Worm (Caenorhabditis elegans) whole organism, L1 larva: ENCODE results near the gene nhr-90.

Source experiments
- C04F5.9 ChIP-seq: sonication (generic microtip); optimal IDR thresholded peaks from 2 replicates; lab custom pipeline; 2016; ENCODE audit warnings: missing genetic modification characterization, missing compliant biosample characterization
- C16A3.4 ChIP-seq: fragments of 150-350 bp; optimal IDR thresholded peaks from 2 replicates; lab custom pipeline; 2014; ENCODE audit warnings: missing biosample characterization, missing genetic modification characterization
- F16B12.6 ChIP-seq: fragments of 150-350 bp; optimal IDR thresholded peaks from 2 replicates; lab custom pipeline; 2014; ENCODE audit warnings: missing biosample characterization, missing genetic modification characterization
- aha-1 ChIP-seq: fragments of 150-350 bp; optimal IDR thresholded peaks from 2 replicates; lab custom pipeline; 2014; ENCODE audit warnings: missing biosample characterization, missing genetic modification characterization
- alr-1 ChIP-seq: fragments of 200-800 bp; sonication (Bioruptor generic); optimal IDR thresholded peaks from 2 replicates; lab custom pipeline; 2018; ENCODE audit warnings: borderline replicate concordance, mild to moderate bottlenecking, missing genetic modification characterization, missing compliant biosample characterization
- blmp-1 ChIP-seq: fragments of 150-350 bp; optimal IDR thresholded peaks from 2 replicates; lab custom pipeline; 2014; ENCODE audit warnings: missing biosample characterization, missing genetic modification characterization
- ceh-8 ChIP-seq: fragments of 200-800 bp; sonication (Bioruptor generic); optimal IDR thresholded peaks from 2 replicates; lab custom pipeline; 2018; ENCODE audit warnings: mild to moderate bottlenecking, missing genetic modification characterization, moderate library complexity, missing compliant biosample characterization
- ces-1 ChIP-seq: fragments of 150-350 bp; optimal IDR thresholded peaks from 2 replicates; lab custom pipeline; 2014; ENCODE audit warnings: missing biosample characterization, missing genetic modification reagents, missing genetic modification characterization
- dpl-1 ChIP-seq, 3 experiments: fragments of 150-350 bp in 2 of 3; sonication (generic microtip) in 1 of 3; optimal IDR thresholded peaks; 2 replicates each; lab custom pipeline; 2014 to 2017; ENCODE audit warnings: missing biosample characterization in 3 of 3, missing genetic modification characterization in 3 of 3, missing genetic modification reagents in 3 of 3
- efl-1 ChIP-seq, 4 experiments: fragments of 150-350 bp; optimal IDR thresholded peaks in 3 of 4; peaks in 1 of 4; 1 replicate in 1 of 4; 2 replicates in 3 of 4; lab custom pipeline; 2014; ENCODE audit warnings: missing biosample characterization in 2 of 4, missing genetic modification characterization in 2 of 4, missing genetic modification reagents in 2 of 4
- elt-3 ChIP-seq, 6 experiments: fragments of 150-350 bp in 1 of 6; sonication (generic microtip); optimal IDR thresholded peaks; 2 replicates each; lab custom pipeline; 2017 to 2018; ENCODE audit warnings: missing biosample characterization in 6 of 6, missing genetic modification characterization in 6 of 6, inconsistent platforms in 1 of 6
- fkh-4 ChIP-seq: sonication (generic microtip); optimal IDR thresholded peaks from 2 replicates; lab custom pipeline; 2016; ENCODE audit warnings: missing compliant biosample characterization, missing genetic modification characterization, borderline replicate concordance
- fkh-8 ChIP-seq: sonication (generic microtip); optimal IDR thresholded peaks from 2 replicates; lab custom pipeline; 2016; ENCODE audit warnings: mild to moderate bottlenecking, missing genetic modification characterization, missing compliant biosample characterization
- grh-1 ChIP-seq: fragments of 200-800 bp; sonication (Bioruptor generic); IDR thresholded peaks from 2 replicates; pipeline ENCODE4 v1.3.6; 2022; ENCODE audit warnings: missing genetic modification reagents, missing genetic modification characterization, missing compliant biosample characterization
- hlh-4 ChIP-seq: sonication (generic microtip); optimal IDR thresholded peaks from 2 replicates; lab custom pipeline; 2016; ENCODE audit warnings: mild to moderate bottlenecking, missing genetic modification characterization, missing compliant biosample characterization
- isw-1 ChIP-seq: fragments of 200-800 bp; sonication (Bioruptor generic); IDR thresholded peaks from 2 replicates; pipeline ENCODE4 v1.3.6; 2022; ENCODE audit warnings: missing genetic modification characterization, missing compliant biosample characterization
- jun-1 ChIP-seq: fragments of 150-350 bp; optimal IDR thresholded peaks from 2 replicates; lab custom pipeline; 2014; ENCODE audit warnings: missing biosample characterization, missing genetic modification reagents, missing genetic modification characterization
- lin-15B ChIP-seq: fragments of 150-350 bp; sonication (generic microtip); optimal IDR thresholded peaks from 3 replicates; lab custom pipeline; 2014; ENCODE audit warnings: missing biosample characterization, missing genetic modification characterization
- lin-35 ChIP-seq, 2 experiments: fragments of 150-350 bp; optimal IDR thresholded peaks; 2 replicates each; lab custom pipeline; 2014; ENCODE audit warnings: missing biosample characterization in 2 of 2, missing genetic modification characterization in 2 of 2, missing genetic modification reagents in 2 of 2
- lin-39 ChIP-seq: fragments of 150-350 bp; optimal IDR thresholded peaks from 2 replicates; lab custom pipeline; 2014; ENCODE audit warnings: missing biosample characterization, missing genetic modification reagents, missing genetic modification characterization
- lsy-2 ChIP-seq, 2 experiments: fragments of 150-350 bp; optimal IDR thresholded peaks; 2 replicates each; lab custom pipeline; 2014; ENCODE audit warnings: missing biosample characterization in 2 of 2, missing genetic modification characterization in 2 of 2
- mdl-1 ChIP-seq, 2 experiments: fragments of 150-350 bp; optimal IDR thresholded peaks; 2 replicates each; lab custom pipeline; 2014 to 2017; ENCODE audit warnings: missing biosample characterization in 2 of 2, missing genetic modification characterization in 2 of 2, inconsistent platforms in 1 of 2
- mef-2 ChIP-seq: fragments of 150-350 bp; optimal IDR thresholded peaks from 2 replicates; lab custom pipeline; 2014; ENCODE audit warnings: missing biosample characterization, missing genetic modification characterization
- nhr-11 ChIP-seq: fragments of 150-350 bp; optimal IDR thresholded peaks from 2 replicates; lab custom pipeline; 2014; ENCODE audit warnings: missing biosample characterization, missing genetic modification characterization
- nhr-12 ChIP-seq: sonication (generic microtip); optimal IDR thresholded peaks from 2 replicates; lab custom pipeline; 2017; ENCODE audit warnings: missing biosample characterization, missing genetic modification characterization
- nhr-20 ChIP-seq: sonication (generic microtip); optimal IDR thresholded peaks from 2 replicates; lab custom pipeline; 2016; ENCODE audit warnings: mild to moderate bottlenecking, missing genetic modification characterization, missing compliant biosample characterization
- nhr-237 ChIP-seq: fragments of 150-350 bp; optimal IDR thresholded peaks from 2 replicates; lab custom pipeline; 2014; ENCODE audit warnings: missing biosample characterization, missing genetic modification characterization
- nhr-85 ChIP-seq: sonication (generic microtip); peaks from one replicate; lab custom pipeline; 2016; ENCODE audit warnings: missing genetic modification characterization, inconsistent platforms, missing compliant biosample characterization
- nhr-90 ChIP-seq: sonication (generic microtip); optimal IDR thresholded peaks from 2 replicates; lab custom pipeline; 2016; ENCODE audit warnings: mild to moderate bottlenecking, missing genetic modification characterization, missing compliant biosample characterization; ENCODE audit not compliant: poor library complexity
- pax-3 ChIP-seq: fragments of 200-800 bp; sonication (Bioruptor generic); optimal IDR thresholded peaks from 2 replicates; lab custom pipeline; 2018; ENCODE audit warnings: mild to moderate bottlenecking, missing genetic modification characterization, moderate library complexity, missing compliant biosample characterization
- skn-1 ChIP-seq: fragments of 150-350 bp; optimal IDR thresholded peaks from 2 replicates; lab custom pipeline; 2014; ENCODE audit warnings: missing biosample characterization, missing genetic modification characterization
- snpc-4 ChIP-seq: fragments of 150-350 bp; optimal IDR thresholded peaks from 2 replicates; lab custom pipeline; 2014; ENCODE audit warnings: missing biosample characterization, missing genetic modification characterization
- snu-23 ChIP-seq: sonication (generic microtip); optimal IDR thresholded peaks from 2 replicates; lab custom pipeline; 2016; ENCODE audit warnings: missing genetic modification characterization, missing compliant biosample characterization
- tbx-2 ChIP-seq: sonication (generic microtip); optimal IDR thresholded peaks from 2 replicates; lab custom pipeline; 2016; ENCODE audit warnings: missing genetic modification characterization, missing compliant biosample characterization
- tlp-1 ChIP-seq: fragments of 150-350 bp; optimal IDR thresholded peaks from 2 replicates; lab custom pipeline; 2014; ENCODE audit warnings: missing biosample characterization, missing genetic modification characterization
- unc-130 ChIP-seq: fragments of 150-350 bp; optimal IDR thresholded peaks from 2 replicates; lab custom pipeline; 2017; ENCODE audit warnings: missing biosample characterization, missing genetic modification characterization, inconsistent platforms
- unc-98 ChIP-seq: fragments of 200-800 bp; sonication (Bioruptor generic); IDR thresholded peaks from 2 replicates; pipeline ENCODE4 v1.3.6; 2022; ENCODE audit warnings: missing genetic modification characterization, missing compliant biosample characterization
- zip-4 ChIP-seq: fragments of 200-800 bp; sonication (Bioruptor generic); optimal IDR thresholded peaks from 2 replicates; lab custom pipeline; 2018; ENCODE audit warnings: mild to moderate bottlenecking, missing genetic modification characterization, moderate library complexity, missing compliant biosample characterization
- ztf-11 ChIP-seq, 2 experiments: sonication (generic microtip); optimal IDR thresholded peaks; 2 replicates each; lab custom pipeline; 2016 to 2017; ENCODE audit warnings: missing genetic modification characterization in 2 of 2, missing biosample characterization in 1 of 2, missing compliant biosample characterization in 1 of 2

Gene nhr-90

ce11 chrV:610217-610616, at the start of gene nhr-90:
Gene nhr-90 (plus strand): TSS chrV:610512.
- TF ChIP-seq skn-1 (tag; lab: Kevin White, UChicago) (peak; percentile 18), C16A3.4 (peak; percentile 5), lin-39 (tag; lab: Kevin White, UChicago) (no peak), ces-1 (GFP tag; lab: Kevin White, UChicago) (no peak), snu-23 (no peak), mef-2 (no peak), nhr-20 (tag; lab: Kevin White, UChicago) (peak; percentile 55), nhr-11 (tag; lab: Kevin White, UChicago) (no peak), lin-35 (GFP tag; optimal IDR thresholded peaks at IDR 0.05; lab: Kevin White, UChicago) (peak in 1 of 2 experiments; percentile 46), lsy-2 (tag; optimal IDR thresholded peaks at IDR 0.05; lab: Kevin White, UChicago) (no peak), tbx-2 (tag; lab: Kevin White, UChicago) (no peak), ceh-8 (GFP tag; lab: Kevin White, UChicago) (no peak), blmp-1 (tag; lab: Kevin White, UChicago) (peak; percentile 0), mdl-1 (tag; optimal IDR thresholded peaks at IDR 0.05; lab: Kevin White, UChicago) (no peak), lin-15B (tag; lab: Kevin White, UChicago) (no peak), fkh-8 (tag; lab: Kevin White, UChicago) (no peak), grh-1 (GFP tag; lab: Robert Waterston, UW) (no peak), efl-1 (optimal IDR thresholded peaks at IDR 0.05; lab: Kevin White, UChicago) (no peak), efl-1 (GFP tag; optimal IDR thresholded peaks at IDR 0.05 in 1 of 2; lab: Kevin White, UChicago) (peak in 1 of 2 experiments; percentile 46), hlh-4 (tag; lab: Kevin White, UChicago) (no peak), snpc-4 (no peak), nhr-85 (tag; lab: Kevin White, UChicago) (peak; percentile 72), nhr-12 (tag; lab: Kevin White, UChicago) (no peak), elt-3 (tag; optimal IDR thresholded peaks at IDR 0.05; lab: Kevin White, UChicago) (no peak)

- TF ChIP-seq unc-98 (GFP tag; lab: Robert Waterston, UW) (no peak), C04F5.9 (no peak), F16B12.6 (tag; lab: Kevin White, UChicago) (no peak), unc-130 (tag; lab: Kevin White, UChicago) (no peak)
- TF ChIP-seq, all 84 proteins: peak for 0
Observed at ce11 chrV:562834-563233, 47.5 kb upstream of the nhr-90 start, which contains the start of gene C14C6.2. Gene C14C6.2 (plus strand): TSS chrV:563134.

ce11 chrV:565984-566383, 44.3 kb upstream of the nhr-90 start, which contains the start of gene sri-73:
Gene sri-73 (minus strand): TSS chrV:566084.
- TF ChIP-seq lin-35 (GFP tag; optimal IDR thresholded peaks at IDR 0.05; lab: Kevin White, UChicago) (no peak), skn-1 (tag; lab: Kevin White, UChicago) (no peak), lin-39 (tag; lab: Kevin White, UChicago) (no peak), ztf-11 (tag; optimal IDR thresholded peaks at IDR 0.05; lab: Kevin White, UChicago) (no peak), snpc-4 (no peak), tlp-1 (tag; lab: Kevin White, UChicago) (no peak), isw-1 (GFP tag; lab: Robert Waterston, UW) (no peak), alr-1 (tag; lab: Kevin White, UChicago) (no peak), pax-3 (tag; lab: Kevin White, UChicago) (no peak), jun-1 (no peak), nhr-12 (tag; lab: Kevin White, UChicago) (no peak), nhr-90 (tag; lab: Kevin White, UChicago) (no peak), nhr-237 (tag; lab: Kevin White, UChicago) (no peak), aha-1 (tag; lab: Kevin White, UChicago) (no peak), zip-4 (GFP tag; lab: Kevin White, UChicago) (no peak)

ce11 chrV:568105-568504, 42.2 kb upstream of the nhr-90 start, which contains the start of gene sri-72:
Gene sri-72 (minus strand): TSS chrV:568205.
- TF ChIP-seq dpl-1 (GFP tag; optimal IDR thresholded peaks at IDR 0.05; lab: Kevin White, UChicago) (no peak), fkh-4 (tag; lab: Kevin White, UChicago) (no peak)
